Fruit fly (Drosophila melanogaster): ENCODE results near the gene trbl.

DNA sequence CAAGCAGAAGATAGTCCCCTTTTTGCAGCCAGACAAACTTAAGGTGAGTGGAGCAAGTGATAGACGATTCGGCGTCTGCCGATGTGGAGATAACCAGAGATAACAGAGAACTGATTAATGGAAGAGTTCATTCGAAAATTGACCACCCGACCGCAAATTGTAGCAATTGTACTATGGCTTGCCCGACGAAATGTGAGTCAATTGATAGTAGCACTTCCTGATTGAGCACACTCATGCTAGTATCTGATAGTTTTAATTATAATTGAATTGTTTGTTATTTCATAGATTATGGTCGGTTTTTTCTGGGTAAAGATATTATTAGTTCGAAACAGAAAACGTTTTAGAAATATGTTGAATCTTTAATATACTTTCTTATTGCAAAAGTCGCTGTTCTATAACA is 47.0 kb downstream of the trbl start:
- TF ChIP-seq CG14655 (GFP tag; optimal IDR thresholded peaks at IDR 0.05) (no peak), Snoo (tag; optimal IDR thresholded peaks at IDR 0.05) (no peak), EcR (GFP tag; optimal IDR thresholded peaks at IDR 0.05) (no peak), gl (tag; optimal IDR thresholded peaks at IDR 0.05) (no peak), CG10348 (GFP tag; IDR thresholded peaks at IDR 0.05) (no peak)
